Worm (Caenorhabditis elegans): ENCODE measurements around the gene pcdr-1.
A peak's percentile ranks its signal among the peaks of the same experiment; 100 is the strongest.

pcdr-1 gene

ce11 chrX:15666169-15666811, at the start of gene pcdr-1:
TSS of gene pcdr-1 (plus strand) at chrX:15666761.
- no peak for TF ChIP-seq nhr-28 (tag; optimal IDR thresholded peaks at IDR 0.05)
- no peak for TF ChIP-seq R02D3.7 (tag; optimal IDR thresholded peaks at IDR 0.05)
- peak; percentile 7 for TF ChIP-seq nfya-1 (tag; optimal IDR thresholded peaks at IDR 0.05; ENCODE audit: insufficient read depth)
- no peak for TF ChIP-seq ceh-82 (tag; optimal IDR thresholded peaks at IDR 0.05)

- TF ChIP-seq unc-39 (tag; optimal IDR thresholded peaks at IDR 0.05) (no peak), elt-3 (tag; optimal IDR thresholded peaks at IDR 0.05) (no peak), ceh-82 (tag; optimal IDR thresholded peaks at IDR 0.05) (no peak), nfya-1 (tag; optimal IDR thresholded peaks at IDR 0.05; ENCODE audit: insufficient read depth) (peak; percentile 38), fos-1 (tag; optimal IDR thresholded peaks at IDR 0.05) (no peak), lin-39 (tag; optimal IDR thresholded peaks at IDR 0.05) (peak; percentile 58), elt-2 (tag; optimal IDR thresholded peaks at IDR 0.05) (peak; percentile 9), ceh-16 (tag; optimal IDR thresholded peaks at IDR 0.05) (no peak), nhr-12 (tag; optimal IDR thresholded peaks at IDR 0.05) (no peak), nhr-76 (tag; optimal IDR thresholded peaks at IDR 0.05) (no peak), egl-5 (tag; optimal IDR thresholded peaks at IDR 0.05) (no peak), elt-1 (tag; optimal IDR thresholded peaks at IDR 0.05) (no peak), egl-27 (tag; optimal IDR thresholded peaks at IDR 0.05) (no peak), nhr-25 (tag; optimal IDR thresholded peaks at IDR 0.05) (no peak), nhr-43 (tag; optimal IDR thresholded peaks at IDR 0.05; ENCODE audit: poor library complexity, severe bottlenecking) (no peak), pha-4 (tag; optimal IDR thresholded peaks at IDR 0.05) (peak; percentile 54), lsy-12 (tag; optimal IDR thresholded peaks at IDR 0.05) (no peak), mml-1 (tag; optimal IDR thresholded peaks at IDR 0.05) (no peak)
Observed at ce11 chrX:15617168-15617567, 49.4 kb upstream of the pcdr-1 start.

- peak; percentile 16 for TF ChIP-seq lsy-12 (tag; optimal IDR thresholded peaks at IDR 0.05)
- TF ChIP-seq tbx-2 (tag; optimal IDR thresholded peaks at IDR 0.05) = no peak
- TF ChIP-seq pha-4 (tag; optimal IDR thresholded peaks at IDR 0.05) = no peak
- TF ChIP-seq nhr-67 (tag; optimal IDR thresholded peaks at IDR 0.05) = no peak
- TF ChIP-seq fos-1 (tag; optimal IDR thresholded peaks at IDR 0.05) = no peak
- TF ChIP-seq unc-62 (GFP tag; optimal IDR thresholded peaks at IDR 0.05) = no peak
- TF ChIP-seq elt-1 (tag; optimal IDR thresholded peaks at IDR 0.05) = no peak
- no peak for TF ChIP-seq ceh-28 (tag; optimal IDR thresholded peaks at IDR 0.05)
- TF ChIP-seq nhr-43 (tag; optimal IDR thresholded peaks at IDR 0.05; ENCODE audit: poor library complexity, severe bottlenecking) = peak; percentile 19
- no peak for TF ChIP-seq nhr-28 (tag; optimal IDR thresholded peaks at IDR 0.05)
- peak; percentile 26 for TF ChIP-seq elt-2 (tag; optimal IDR thresholded peaks at IDR 0.05)
- peak; percentile 2 for TF ChIP-seq nfya-1 (tag; optimal IDR thresholded peaks at IDR 0.05; ENCODE audit: insufficient read depth)
- TF ChIP-seq ZK546.5 (tag; optimal IDR thresholded peaks at IDR 0.05) = no peak
Observed at ce11 chrX:15619273-15619672, 47.3 kb upstream of the pcdr-1 start.

ce11 chrX:15620200-15620599, 46.4 kb upstream of the pcdr-1 start, which contains the start of gene K09E9.1:
TSS of gene K09E9.1 (plus strand) at chrX:15620500.
- TF ChIP-seq elt-2 (tag; optimal IDR thresholded peaks at IDR 0.05) (peak; percentile 18), jun-1 (tag; optimal IDR thresholded peaks at IDR 0.05) (no peak)

ce11 chrX:15621001-15621400, 45.6 kb upstream of the pcdr-1 start:
- TF ChIP-seq pha-4 (tag; optimal IDR thresholded peaks at IDR 0.05) = no peak
- TF ChIP-seq elt-2 (tag; optimal IDR thresholded peaks at IDR 0.05) = no peak
- TF ChIP-seq nhr-76 (tag; optimal IDR thresholded peaks at IDR 0.05) = no peak

- peak; percentile 65 for TF ChIP-seq elt-2 (tag; optimal IDR thresholded peaks at IDR 0.05)
- no peak for TF ChIP-seq R02D3.7 (tag; optimal IDR thresholded peaks at IDR 0.05)
- TF ChIP-seq pqm-1 (tag; optimal IDR thresholded peaks at IDR 0.05) = peak; percentile 46
- TF ChIP-seq mdl-1 (tag; optimal IDR thresholded peaks at IDR 0.05) = no peak
- TF ChIP-seq ztf-11 (tag; optimal IDR thresholded peaks at IDR 0.05) = no peak
- TF ChIP-seq hmg-11 (tag; optimal IDR thresholded peaks at IDR 0.05) = no peak
Observed at ce11 chrX:15622041-15622440, 44.5 kb upstream of the pcdr-1 start.

Measured in whole organism, L3 larva.